Worm (Caenorhabditis elegans): ENCODE measurements around the gene F37C12.10.
A peak's percentile ranks its signal among the peaks of the same experiment; 100 is the strongest.

F37C12.10 gene

DNA sequence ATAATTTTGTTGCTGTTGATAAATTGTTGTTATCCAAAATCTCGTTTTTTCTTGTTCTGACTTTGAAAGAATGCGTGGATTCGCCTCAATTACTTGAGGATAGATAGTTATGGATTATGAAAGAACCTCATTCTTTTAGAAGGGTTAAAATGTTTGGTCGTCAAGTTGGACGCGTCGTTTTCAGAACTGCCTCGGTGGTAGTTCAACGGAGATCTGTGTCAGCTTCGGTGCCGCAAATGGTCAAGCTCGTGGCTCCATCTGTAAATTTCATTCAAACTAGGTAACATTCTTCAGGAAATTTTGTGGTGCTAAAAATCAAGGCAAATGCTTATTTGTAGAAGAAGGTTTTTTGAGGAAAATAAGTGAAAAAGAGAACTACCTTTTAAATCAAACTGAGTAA, 7.6 kb downstream of the F37C12.10 start, which contains the start of gene ndab-2:
TSS of gene ndab-2 (plus strand) at position 140 of the 400 bp plus-strand sequence.
- no peak for TF ChIP-seq dao-5 (tag; optimal IDR thresholded peaks at IDR 0.05)
- TF ChIP-seq W03F9.2 (tag; optimal IDR thresholded peaks at IDR 0.05), result no peak
- no peak for TF ChIP-seq him-1 (tag; optimal IDR thresholded peaks at IDR 0.05)

DNA sequence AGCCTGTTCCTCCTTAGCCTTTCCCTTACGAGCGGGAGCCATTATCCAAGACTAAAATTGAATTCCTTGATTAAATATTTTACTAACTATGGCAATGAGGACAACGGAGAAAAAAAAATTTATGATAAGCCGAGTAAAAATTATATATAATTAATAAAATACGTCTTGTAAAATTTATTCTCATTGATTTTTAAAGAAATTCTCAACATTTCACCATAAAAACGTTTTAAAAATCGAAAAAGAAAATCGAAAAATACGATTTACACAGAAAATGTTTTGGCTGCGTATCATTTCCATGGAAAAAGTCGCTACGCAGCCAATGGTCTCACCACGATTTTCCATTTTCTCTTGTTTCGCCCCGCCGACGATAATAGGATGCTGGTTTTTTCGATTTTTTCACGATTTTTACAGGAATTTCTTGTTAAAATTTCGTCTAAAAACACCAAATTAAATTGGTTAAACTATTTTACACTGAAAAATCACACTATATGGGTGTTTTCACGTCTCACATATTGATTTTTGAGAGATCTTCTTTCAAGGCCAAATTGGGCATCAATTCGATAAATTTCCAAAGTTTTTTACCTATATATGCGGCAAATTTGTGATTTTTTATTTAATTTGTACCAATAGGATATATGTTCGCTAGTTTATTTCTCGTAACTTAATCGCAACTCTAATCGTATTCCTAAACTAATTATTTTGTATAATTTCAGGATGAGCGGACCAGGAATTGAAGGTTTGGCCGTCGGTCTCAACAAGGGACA, 8.5 kb downstream of the F37C12.10 start, which contains the start of the genes rps-14 and rpl-36:
TSS of gene rps-14 (minus strand) at position 51 of the 764 bp plus-strand sequence.
TSS of gene rpl-36 (plus strand) at position 714 of the 764 bp plus-strand sequence.
- TF ChIP-seq him-1 (tag; optimal IDR thresholded peaks at IDR 0.05), result peak; percentile 26
- peak; percentile 72 for TF ChIP-seq W03F9.2 (tag; optimal IDR thresholded peaks at IDR 0.05)
- TF ChIP-seq dao-5 (tag; optimal IDR thresholded peaks at IDR 0.05), result no peak

ce11 chrIII:7178497-7178896, 9.7 kb downstream of the F37C12.10 start:
- TF ChIP-seq dao-5 (tag; optimal IDR thresholded peaks at IDR 0.05), result no peak
- TF ChIP-seq him-1 (tag; optimal IDR thresholded peaks at IDR 0.05), result no peak

DNA sequence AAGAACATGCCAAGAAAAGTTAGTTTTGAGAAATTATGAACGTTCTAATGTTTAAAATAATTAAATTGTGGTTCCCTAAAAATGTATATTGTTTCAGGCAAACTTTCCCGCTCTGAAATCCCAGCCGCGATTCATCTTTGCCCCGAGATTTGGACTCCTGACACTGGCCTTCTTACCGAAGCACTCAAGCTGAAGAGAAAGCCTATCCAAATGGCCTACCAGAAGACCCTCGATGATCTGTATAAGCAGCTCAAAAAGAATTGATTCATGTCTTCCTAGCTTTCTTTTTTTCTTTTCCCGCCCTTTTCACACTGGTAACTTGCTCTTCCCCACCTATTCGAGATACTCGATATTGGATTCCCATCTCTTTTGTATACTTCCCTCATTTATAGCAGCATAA, 18.1 kb downstream of the F37C12.10 start:
- TF ChIP-seq dao-5 (tag; optimal IDR thresholded peaks at IDR 0.05), result no peak
- no peak for TF ChIP-seq him-1 (tag; optimal IDR thresholded peaks at IDR 0.05)
- no peak for TF ChIP-seq W03F9.2 (tag; optimal IDR thresholded peaks at IDR 0.05)

DNA sequence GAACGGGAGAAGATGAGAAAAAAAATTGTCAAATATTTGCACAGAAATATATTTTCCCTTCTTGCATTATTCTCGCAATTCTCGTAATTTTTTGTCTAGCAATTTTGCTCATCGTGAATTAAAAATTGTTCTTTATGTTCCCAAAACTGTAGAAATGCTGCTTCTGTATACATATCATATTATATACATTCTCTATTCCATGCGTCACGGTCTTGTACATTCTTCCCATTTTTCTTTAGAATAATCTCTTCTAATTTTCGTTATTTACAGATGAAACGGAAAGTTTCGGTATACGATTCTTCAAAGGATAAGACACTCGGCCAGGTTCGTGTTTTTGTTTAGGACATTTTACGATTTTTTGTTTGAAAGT, 20.6 kb downstream of the F37C12.10 start, which contains the start of gene acs-4:
TSS of gene acs-4 (plus strand) at position 271 of the 370 bp plus-strand sequence.
- TF ChIP-seq dao-5 (tag; optimal IDR thresholded peaks at IDR 0.05) (no peak), W03F9.2 (tag; optimal IDR thresholded peaks at IDR 0.05) (no peak), him-1 (tag; optimal IDR thresholded peaks at IDR 0.05) (no peak)

DNA sequence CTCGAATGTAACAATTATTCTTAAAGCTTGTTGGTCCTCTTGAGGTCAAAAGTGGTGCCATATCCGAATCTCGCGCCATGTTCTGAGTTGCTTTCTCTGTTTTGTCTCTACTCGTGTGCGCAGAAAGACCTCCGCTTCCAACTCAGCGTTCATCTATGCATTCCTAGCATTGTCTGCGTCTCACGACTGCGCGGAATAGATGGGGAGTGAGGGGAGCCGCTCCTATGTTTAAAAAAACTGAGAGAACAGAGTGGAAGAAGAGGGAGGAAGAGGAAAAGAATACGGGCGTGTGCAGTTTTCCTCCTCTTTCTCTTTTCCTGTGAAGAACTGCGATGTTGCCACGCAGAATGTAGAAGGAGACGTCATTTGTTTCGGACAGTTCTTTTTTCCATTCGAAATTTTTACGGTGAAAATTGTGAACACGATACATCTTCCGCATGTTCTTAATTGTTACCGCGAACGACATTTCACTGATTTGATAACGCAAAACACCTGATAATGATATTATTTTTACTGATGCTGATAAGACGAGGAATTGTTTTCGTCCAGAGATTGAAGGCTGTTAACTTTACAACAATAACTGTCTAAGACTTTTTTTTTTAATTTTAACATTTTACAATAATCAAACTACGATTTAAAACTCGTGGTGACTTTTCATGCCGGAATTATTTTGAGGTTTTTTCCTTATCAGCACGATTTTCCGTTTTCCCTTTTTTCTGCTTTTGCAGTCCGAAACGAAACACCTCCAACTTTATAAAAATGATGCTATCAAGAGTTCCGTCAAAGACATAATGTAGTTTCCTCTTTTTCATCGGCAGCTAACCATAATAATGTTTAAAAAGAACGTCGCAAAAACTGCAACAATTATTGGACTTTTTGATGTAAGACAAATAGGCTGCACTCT, 21.3 kb downstream of the F37C12.10 start:
- no peak for TF ChIP-seq dao-5 (tag; optimal IDR thresholded peaks at IDR 0.05)
- TF ChIP-seq him-1 (tag; optimal IDR thresholded peaks at IDR 0.05), result peak; percentile 59
- no peak for TF ChIP-seq W03F9.2 (tag; optimal IDR thresholded peaks at IDR 0.05)

- no peak for TF ChIP-seq him-1 (tag; optimal IDR thresholded peaks at IDR 0.05)
- no peak for TF ChIP-seq W03F9.2 (tag; optimal IDR thresholded peaks at IDR 0.05)
- TF ChIP-seq dao-5 (tag; optimal IDR thresholded peaks at IDR 0.05), result no peak
These were observed 22.4 kb downstream of the F37C12.10 start for ce11 chrIII:7165816-7166229.

DNA sequence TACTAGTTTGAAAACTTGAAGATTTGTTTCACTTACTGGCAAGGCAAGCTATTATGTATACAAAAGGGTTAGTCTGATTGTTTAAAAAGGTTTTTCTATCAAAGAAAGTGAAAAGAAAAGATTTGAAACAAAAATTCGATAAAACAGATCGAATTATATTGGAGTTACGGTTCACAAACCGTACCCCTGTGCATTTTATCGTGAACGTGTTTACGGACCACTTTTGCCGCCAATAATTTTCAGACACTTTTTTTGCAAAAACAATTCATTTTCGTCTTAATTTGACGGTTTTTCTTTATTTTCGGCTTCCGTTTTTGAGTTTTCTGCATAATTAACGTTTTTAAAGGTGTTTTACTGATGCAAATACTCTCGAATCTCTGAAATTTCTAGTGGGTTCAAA, 22.9 kb downstream of the F37C12.10 start:
- no peak for TF ChIP-seq him-1 (tag; optimal IDR thresholded peaks at IDR 0.05)
- TF ChIP-seq dao-5 (tag; optimal IDR thresholded peaks at IDR 0.05), result no peak
- TF ChIP-seq W03F9.2 (tag; optimal IDR thresholded peaks at IDR 0.05), result no peak

DNA sequence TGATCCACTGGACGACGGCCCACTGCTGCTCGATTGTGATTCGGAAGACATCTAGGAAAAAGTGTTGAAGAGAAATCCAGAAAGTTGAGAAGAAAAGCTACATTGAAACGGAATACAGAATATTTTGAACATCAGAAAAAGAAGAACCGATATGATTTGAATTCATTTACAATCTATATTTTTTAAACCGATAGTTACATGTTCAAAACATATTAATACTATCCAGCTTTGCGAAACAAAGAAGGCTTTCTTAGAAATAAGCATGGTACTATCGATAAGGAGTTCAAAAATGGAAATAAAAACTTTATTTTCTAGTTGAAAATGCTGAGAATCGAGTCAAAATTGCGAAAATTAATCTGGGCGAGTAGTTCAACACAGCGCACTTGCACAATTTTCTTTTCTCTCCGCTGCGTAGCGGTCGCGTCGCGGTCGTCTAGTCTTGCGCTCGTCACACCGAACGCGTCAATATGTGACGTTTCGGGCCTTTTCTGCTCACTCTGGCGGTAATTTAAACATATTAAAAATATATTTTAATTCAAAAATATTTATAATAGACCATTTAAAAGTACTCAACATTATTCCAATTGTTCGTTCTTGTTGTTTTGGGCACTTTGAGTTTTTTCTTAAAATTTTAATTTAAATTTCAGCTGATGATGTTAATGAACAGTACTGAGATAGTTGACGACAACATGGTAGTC, 26.0 kb downstream of the F37C12.10 start, which contains the start of the genes syf-2 and K04G7.1:
TSS of gene syf-2 (minus strand) at position 51 of the 698 bp plus-strand sequence.
TSS of gene K04G7.1 (plus strand) at position 648 of the 698 bp plus-strand sequence.
- peak; percentile 75 for TF ChIP-seq him-1 (tag; optimal IDR thresholded peaks at IDR 0.05)
- peak; percentile 95 for TF ChIP-seq W03F9.2 (tag; optimal IDR thresholded peaks at IDR 0.05)
- TF ChIP-seq dao-5 (tag; optimal IDR thresholded peaks at IDR 0.05), result no peak

DNA sequence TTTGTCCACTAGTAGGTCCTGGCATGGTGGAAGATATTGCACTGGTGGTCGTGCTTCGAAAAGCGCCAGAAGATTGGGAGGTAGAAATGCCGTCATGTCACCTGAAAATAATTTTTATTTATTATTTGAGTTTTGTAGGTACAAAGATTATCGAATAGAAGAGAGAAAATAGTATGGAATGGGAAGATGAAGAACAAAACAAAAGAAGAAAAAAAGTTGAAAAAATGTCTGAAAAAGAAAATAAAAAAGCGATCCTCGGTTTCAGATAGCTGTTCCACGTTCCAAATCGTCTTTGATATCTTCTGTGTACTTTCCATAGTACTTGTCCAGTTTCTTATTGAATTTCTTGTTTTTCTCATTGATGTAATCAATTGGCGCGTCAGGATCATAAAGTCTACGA, 27.1 kb downstream of the F37C12.10 start, which contains the start of gene rnp-7:
TSS of gene rnp-7 (minus strand) at position 101 of the 400 bp plus-strand sequence.
- TF ChIP-seq dao-5 (tag; optimal IDR thresholded peaks at IDR 0.05), result no peak
- TF ChIP-seq him-1 (tag; optimal IDR thresholded peaks at IDR 0.05), result no peak
- TF ChIP-seq W03F9.2 (tag; optimal IDR thresholded peaks at IDR 0.05), result no peak

ce11 chrIII:7159246-7159645, 28.9 kb downstream of the F37C12.10 start:
- TF ChIP-seq W03F9.2 (tag; optimal IDR thresholded peaks at IDR 0.05) (no peak), him-1 (tag; optimal IDR thresholded peaks at IDR 0.05) (no peak), dao-5 (tag; optimal IDR thresholded peaks at IDR 0.05) (no peak)

- TF ChIP-seq dao-5 (tag; optimal IDR thresholded peaks at IDR 0.05), result no peak
- TF ChIP-seq him-1 (tag; optimal IDR thresholded peaks at IDR 0.05), result no peak
- TF ChIP-seq W03F9.2 (tag; optimal IDR thresholded peaks at IDR 0.05), result no peak
These were observed 29.5 kb downstream of the F37C12.10 start, which contains the start of gene nuo-4 for ce11 chrIII:7158709-7159108. nuo-4 (minus strand) TSS chrIII:7158809.

- TF ChIP-seq W03F9.2 (tag; optimal IDR thresholded peaks at IDR 0.05) (peak; percentile 51), dao-5 (tag; optimal IDR thresholded peaks at IDR 0.05) (no peak), him-1 (tag; optimal IDR thresholded peaks at IDR 0.05) (peak; percentile 88)
These were observed 32.6 kb downstream of the F37C12.10 start for ce11 chrIII:7155631-7156030.

Measured in whole organism, L4/young adult.